Worm (Caenorhabditis elegans): ENCODE measurements around the gene ttr-35.

ttr-35 gene

ce11 chrX:6538068-6538467 lies 26.0 kb downstream of the ttr-35 start:
- TF ChIP-seq him-1 (tag; optimal IDR thresholded peaks at IDR 0.05) (no peak), W03F9.2 (tag; optimal IDR thresholded peaks at IDR 0.05) (no peak), dao-5 (tag; optimal IDR thresholded peaks at IDR 0.05) (no peak)

ce11 chrX:6542692-6543091 lies 30.6 kb downstream of the ttr-35 start, which contains the start of gene T14E8.2:
T14E8.2 (plus strand) TSS chrX:6542992.
- TF ChIP-seq W03F9.2 (tag; optimal IDR thresholded peaks at IDR 0.05) (no peak), dao-5 (tag; optimal IDR thresholded peaks at IDR 0.05) (no peak), him-1 (tag; optimal IDR thresholded peaks at IDR 0.05) (no peak)

ce11 chrX:6543665-6544064 lies 31.6 kb downstream of the ttr-35 start:
- TF ChIP-seq W03F9.2 (tag; optimal IDR thresholded peaks at IDR 0.05) = no peak
- TF ChIP-seq him-1 (tag; optimal IDR thresholded peaks at IDR 0.05) = no peak
- no peak for TF ChIP-seq dao-5 (tag; optimal IDR thresholded peaks at IDR 0.05)

DNA sequence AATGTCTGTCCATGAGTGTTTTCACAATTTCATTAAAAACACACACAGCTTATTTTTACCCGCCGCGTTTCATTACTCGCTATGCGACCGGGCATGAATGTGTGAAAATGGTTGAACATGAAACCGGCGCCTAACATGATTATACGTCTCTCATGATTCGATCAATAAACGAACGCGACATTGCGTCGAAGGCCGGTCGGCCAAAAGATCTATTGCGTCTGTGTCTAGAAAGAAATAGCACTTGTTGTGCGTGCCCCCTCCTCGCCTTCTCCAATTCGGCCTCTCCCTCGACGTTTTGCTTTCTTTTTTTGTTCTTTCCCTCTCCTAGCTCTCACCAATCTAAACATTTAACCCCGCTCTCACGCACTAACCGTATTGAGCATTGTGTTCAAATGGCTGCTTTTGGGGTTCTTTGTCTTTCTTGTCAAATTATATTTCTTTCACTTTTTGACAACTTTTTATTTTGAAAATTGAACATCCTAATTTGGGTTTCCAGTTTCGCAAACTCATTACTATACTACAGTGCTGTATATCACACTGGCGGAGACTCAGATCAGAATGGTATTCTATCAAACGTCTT lies 39.1 kb downstream of the ttr-35 start:
- no peak for TF ChIP-seq dao-5 (tag; optimal IDR thresholded peaks at IDR 0.05)
- TF ChIP-seq him-1 (tag; optimal IDR thresholded peaks at IDR 0.05) = no peak
- TF ChIP-seq W03F9.2 (tag; optimal IDR thresholded peaks at IDR 0.05) = no peak

DNA sequence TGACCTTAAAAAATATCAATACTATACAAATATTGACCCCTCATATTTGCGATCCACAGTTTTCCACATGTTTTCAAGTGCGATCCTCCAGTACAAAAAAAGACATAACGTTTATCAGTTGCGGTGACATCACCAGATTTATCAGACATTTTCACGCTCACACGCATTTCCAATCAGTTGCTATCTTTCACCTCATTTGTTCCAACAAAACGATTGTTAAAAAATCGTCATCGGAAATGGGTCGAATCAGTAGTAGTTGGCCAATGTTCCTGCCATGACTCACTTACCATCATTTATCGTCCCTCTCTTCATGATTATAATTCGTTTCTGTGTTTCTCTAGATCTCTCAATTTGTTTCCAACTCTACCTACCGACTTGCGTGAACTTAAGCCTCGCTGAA lies 39.6 kb downstream of the ttr-35 start:
- TF ChIP-seq dao-5 (tag; optimal IDR thresholded peaks at IDR 0.05) = no peak
- TF ChIP-seq W03F9.2 (tag; optimal IDR thresholded peaks at IDR 0.05) = no peak
- TF ChIP-seq him-1 (tag; optimal IDR thresholded peaks at IDR 0.05) = no peak

ce11 chrX:6552806-6553337 lies 40.8 kb downstream of the ttr-35 start, which contains the start of gene svh-2:
svh-2 (plus strand) TSS chrX:6553287.
- TF ChIP-seq him-1 (tag; optimal IDR thresholded peaks at IDR 0.05) = no peak

DNA sequence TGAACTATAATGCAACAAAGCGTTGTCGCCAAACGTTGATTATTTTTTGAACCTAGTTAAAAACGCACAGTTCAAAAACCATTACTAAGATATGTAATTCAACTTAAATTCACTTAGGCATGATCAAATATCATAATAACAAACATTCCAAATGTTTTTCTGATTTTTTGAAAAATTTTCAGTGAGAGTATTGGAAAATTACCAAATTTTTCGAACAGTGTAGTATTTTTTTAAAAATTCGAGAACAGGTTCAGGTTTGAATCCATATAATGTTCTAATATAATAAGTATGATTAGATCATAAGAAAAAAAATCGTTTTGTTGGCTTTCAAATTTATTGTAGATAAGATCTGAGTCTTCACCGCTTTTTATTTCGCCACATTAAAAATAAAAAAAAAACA lies 41.5 kb downstream of the ttr-35 start:
- TF ChIP-seq W03F9.2 (tag; optimal IDR thresholded peaks at IDR 0.05) = no peak
- no peak for TF ChIP-seq him-1 (tag; optimal IDR thresholded peaks at IDR 0.05)
- no peak for TF ChIP-seq dao-5 (tag; optimal IDR thresholded peaks at IDR 0.05)

ce11 chrX:6560495-6560894 lies 48.4 kb downstream of the ttr-35 start:
- no peak for TF ChIP-seq W03F9.2 (tag; optimal IDR thresholded peaks at IDR 0.05)
- no peak for TF ChIP-seq dao-5 (tag; optimal IDR thresholded peaks at IDR 0.05)
- TF ChIP-seq him-1 (tag; optimal IDR thresholded peaks at IDR 0.05) = no peak

- TF ChIP-seq dao-5 (tag; optimal IDR thresholded peaks at IDR 0.05) (no peak), W03F9.2 (tag; optimal IDR thresholded peaks at IDR 0.05) (no peak), him-1 (tag; optimal IDR thresholded peaks at IDR 0.05) (no peak)
These were observed 50.3 kb downstream of the ttr-35 start, which contains the start of gene aaim-1 for ce11 chrX:6562378-6562856. aaim-1 (minus strand) TSS chrX:6562428.

All from whole organism, L4/young adult.